Worm (Caenorhabditis elegans) whole organism, L4 larva: ENCODE measurements around the gene rcan-1.

Experiments used
- Y48G9A.11 ChIP-seq: fragments of 200-800 bp; sonication (Bioruptor generic); IDR thresholded peaks from 2 replicates; pipeline ENCODE4 v1.3.6; 2022; ENCODE audit warnings: missing genetic modification reagents, missing genetic modification characterization, missing compliant biosample characterization
- aha-1 ChIP-seq: fragments of 150-350 bp; peaks from one replicate; lab custom pipeline; 2014; ENCODE audit warnings: missing biosample characterization, missing genetic modification characterization
- arid-1 ChIP-seq: fragments of 200-800 bp; sonication (Bioruptor generic); conservative IDR thresholded peaks from 2 replicates; pipeline ENCODE4 v1.3.6; 2022; ENCODE audit warnings: missing genetic modification reagents, missing genetic modification characterization, missing compliant biosample characterization
- ceh-28 ChIP-seq: fragments of 150-350 bp; optimal IDR thresholded peaks from 2 replicates; lab custom pipeline; 2014; ENCODE audit warnings: missing biosample characterization, missing genetic modification reagents, missing genetic modification characterization
- ceh-62 ChIP-seq: sonication (generic microtip); optimal IDR thresholded peaks from 2 replicates; lab custom pipeline; 2017; ENCODE audit warnings: missing biosample characterization, missing genetic modification characterization
- ceh-82 ChIP-seq: sonication (generic microtip); optimal IDR thresholded peaks from 2 replicates; lab custom pipeline; 2017; ENCODE audit warnings: missing biosample characterization, missing genetic modification characterization
- ces-1 ChIP-seq: fragments of 150-350 bp; sonication (generic microtip); optimal IDR thresholded peaks from 4 replicates; lab custom pipeline; 2014; ENCODE audit warnings: missing biosample characterization, missing genetic modification reagents, missing genetic modification characterization
- ctbp-1 ChIP-seq: fragments of 200-800 bp; sonication (Bioruptor generic); IDR thresholded peaks from 2 replicates; pipeline ENCODE4 v1.3.6; 2022; ENCODE audit warnings: missing genetic modification reagents, missing genetic modification characterization, missing compliant biosample characterization
- daf-19 ChIP-seq: fragments of 200-800 bp; sonication (Bioruptor generic); conservative IDR thresholded peaks from 2 replicates; pipeline ENCODE4 v1.3.6; 2022; ENCODE audit warnings: missing genetic modification characterization, missing compliant biosample characterization
- dmd-6 ChIP-seq: fragments of 200-800 bp; sonication (Bioruptor generic); IDR thresholded peaks from 2 replicates; pipeline ENCODE4 v1.3.6; 2022; ENCODE audit warnings: missing genetic modification reagents, missing genetic modification characterization, missing compliant biosample characterization
- dve-1 ChIP-seq: sonication (generic microtip); optimal IDR thresholded peaks from 2 replicates; lab custom pipeline; 2017; ENCODE audit warnings: antibody characterized with exemption, mild to moderate bottlenecking, missing genetic modification characterization, missing compliant biosample characterization; ENCODE audit not compliant: insufficient read depth
- egl-27 ChIP-seq: sonication (generic microtip); optimal IDR thresholded peaks from 3 replicates; lab custom pipeline; 2017; ENCODE audit warnings: missing biosample characterization, missing genetic modification reagents, missing genetic modification characterization
- egl-43 ChIP-seq: fragments of 200-800 bp; sonication (Bioruptor generic); IDR thresholded peaks from 2 replicates; pipeline ENCODE4 v1.3.6; 2022; ENCODE audit warnings: missing genetic modification reagents, missing genetic modification characterization, missing compliant biosample characterization
- gei-8 ChIP-seq: fragments of 200-800 bp; sonication (Bioruptor generic); optimal IDR thresholded peaks from 2 replicates; lab custom pipeline; 2018; ENCODE audit warnings: mild to moderate bottlenecking, missing genetic modification characterization, missing compliant biosample characterization
- hmg-1.1 ChIP-seq: fragments of 200-800 bp; sonication (Bioruptor generic); IDR thresholded peaks from 2 replicates; pipeline ENCODE4 v1.3.6; 2022; ENCODE audit warnings: missing genetic modification reagents, missing genetic modification characterization, missing compliant biosample characterization
- lim-7 ChIP-seq: fragments of 200-800 bp; sonication (Bioruptor generic); IDR thresholded peaks from 2 replicates; pipeline ENCODE4 v1.3.6; 2022; ENCODE audit warnings: missing genetic modification characterization, missing compliant biosample characterization
- lin-15B ChIP-seq: fragments of 150-350 bp; sonication (generic microtip); optimal IDR thresholded peaks from 3 replicates; lab custom pipeline; 2014; ENCODE audit warnings: missing biosample characterization, missing genetic modification characterization
- lin-39 ChIP-seq: fragments of 150-350 bp; optimal IDR thresholded peaks from 2 replicates; lab custom pipeline; 2014; ENCODE audit warnings: missing biosample characterization, missing genetic modification reagents, missing genetic modification characterization
- lir-3 ChIP-seq: sonication (generic microtip); optimal IDR thresholded peaks from 2 replicates; lab custom pipeline; 2016; ENCODE audit warnings: mild to moderate bottlenecking, missing genetic modification characterization, missing compliant biosample characterization
- lsy-2 ChIP-seq, 2 experiments: fragments of 150-350 bp in 1 of 2; sonication (generic microtip) in 1 of 2; optimal IDR thresholded peaks; 2 replicates each; lab custom pipeline; 2014 to 2017; ENCODE audit warnings: missing biosample characterization in 2 of 2, missing genetic modification characterization in 2 of 2
- mdt-29 ChIP-seq: fragments of 200-800 bp; sonication (Bioruptor generic); IDR thresholded peaks from 2 replicates; pipeline ENCODE4 v1.3.6; 2022; ENCODE audit warnings: missing genetic modification reagents, missing genetic modification characterization, missing compliant biosample characterization
- mep-1 ChIP-seq: fragments of 150-350 bp; sonication (generic microtip); optimal IDR thresholded peaks from 3 replicates; lab custom pipeline; 2014; ENCODE audit warnings: missing biosample characterization, missing genetic modification characterization
- mxl-2 ChIP-seq: fragments of 200-800 bp; sonication (Bioruptor generic); conservative IDR thresholded peaks from 2 replicates; pipeline ENCODE4 v1.3.6; 2022; ENCODE audit warnings: missing genetic modification reagents, missing genetic modification characterization, missing compliant biosample characterization
- nhr-10 ChIP-seq: fragments of 150-350 bp; optimal IDR thresholded peaks from 2 replicates; lab custom pipeline; 2014; ENCODE audit warnings: missing biosample characterization, missing genetic modification characterization
- nhr-102 ChIP-seq: sonication (generic microtip); optimal IDR thresholded peaks from 2 replicates; lab custom pipeline; 2016; ENCODE audit warnings: mild to moderate bottlenecking, missing genetic modification characterization, moderate library complexity, missing compliant biosample characterization
- nhr-11 ChIP-seq: fragments of 150-350 bp; optimal IDR thresholded peaks from 2 replicates; lab custom pipeline; 2014; ENCODE audit warnings: missing biosample characterization, missing genetic modification characterization
- nhr-25 ChIP-seq: sonication (generic microtip); optimal IDR thresholded peaks from 2 replicates; lab custom pipeline; 2017; ENCODE audit warnings: missing genetic modification characterization, mild to moderate bottlenecking, missing compliant biosample characterization, antibody characterized with exemption, moderate library complexity, borderline replicate concordance; ENCODE audit not compliant: insufficient read depth
- nhr-28 ChIP-seq: fragments of 150-350 bp; optimal IDR thresholded peaks from 2 replicates; lab custom pipeline; 2014; ENCODE audit warnings: missing biosample characterization, missing genetic modification characterization
- nhr-48 ChIP-seq: sonication (generic microtip); optimal IDR thresholded peaks from 2 replicates; lab custom pipeline; 2016; ENCODE audit warnings: mild to moderate bottlenecking, missing genetic modification characterization, missing compliant biosample characterization
- nhr-6 ChIP-seq: fragments of 150-350 bp; optimal IDR thresholded peaks from 2 replicates; lab custom pipeline; 2014; ENCODE audit warnings: missing biosample characterization, missing genetic modification characterization
- pqm-1 ChIP-seq: sonication (generic microtip); optimal IDR thresholded peaks from 2 replicates; lab custom pipeline; 2017; ENCODE audit warnings: missing biosample characterization, missing genetic modification characterization
- saeg-2 ChIP-seq: fragments of 200-800 bp; sonication (Bioruptor generic); IDR thresholded peaks from 2 replicates; pipeline ENCODE4 v1.3.6; 2022; ENCODE audit warnings: missing genetic modification reagents, missing genetic modification characterization, missing compliant biosample characterization
- sdz-12 ChIP-seq: fragments of 200-800 bp; sonication (Bioruptor generic); optimal IDR thresholded peaks from 2 replicates; lab custom pipeline; 2018; ENCODE audit warnings: mild to moderate bottlenecking, missing genetic modification characterization, missing compliant biosample characterization
- skn-1 ChIP-seq: fragments of 150-350 bp; optimal IDR thresholded peaks from 2 replicates; lab custom pipeline; 2014; ENCODE audit warnings: missing biosample characterization, missing genetic modification characterization
- snpc-1.2 ChIP-seq: fragments of 200-800 bp; sonication (Bioruptor generic); IDR thresholded peaks from 2 replicates; pipeline ENCODE4 v1.3.6; 2022; ENCODE audit warnings: missing genetic modification reagents, missing genetic modification characterization, missing compliant biosample characterization
- spr-1 ChIP-seq: sonication (generic microtip); optimal IDR thresholded peaks from 2 replicates; lab custom pipeline; 2016; ENCODE audit warnings: mild to moderate bottlenecking, missing genetic modification characterization, missing compliant biosample characterization
- unc-130 ChIP-seq: sonication (generic microtip); optimal IDR thresholded peaks from 2 replicates; lab custom pipeline; 2016; ENCODE audit warnings: missing genetic modification reagents, missing genetic modification characterization, missing compliant biosample characterization
- unc-62 ChIP-seq, 3 experiments: fragments of 150-350 bp in 1 of 3; sonication (generic microtip); optimal IDR thresholded peaks in 2 of 3; peaks in 1 of 3; 1 replicate in 1 of 3; 2 replicates in 2 of 3; lab custom pipeline; 2014 to 2017; ENCODE audit warnings: missing biosample characterization in 3 of 3, missing genetic modification characterization in 3 of 3, missing genetic modification reagents in 3 of 3, missing genotype in 1 of 3
- vab-7 ChIP-seq: fragments of 200-800 bp; sonication (Bioruptor generic); IDR thresholded peaks from 2 replicates; pipeline ENCODE4 v1.3.6; 2022; ENCODE audit warnings: missing genetic modification reagents, missing genetic modification characterization, missing compliant biosample characterization

rcan-1 gene

DNA sequence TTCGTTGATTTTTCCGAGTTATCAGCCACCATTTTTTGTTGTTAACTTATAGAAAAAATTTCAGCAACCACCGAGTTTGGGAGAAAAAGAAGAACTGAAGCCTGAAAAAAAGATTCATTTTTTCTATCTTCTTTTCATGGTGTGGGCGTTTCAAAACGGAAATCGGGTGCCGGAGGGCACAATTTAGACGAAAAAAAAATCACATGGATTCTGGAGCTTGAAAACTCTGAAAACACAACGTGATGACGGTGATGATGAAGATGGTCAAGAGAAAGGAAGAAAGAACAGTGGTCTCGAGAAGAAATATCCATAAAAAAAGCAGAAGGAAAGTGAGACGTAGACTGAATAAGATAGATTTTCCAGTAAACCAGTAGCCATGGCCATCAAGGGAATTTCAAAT, at the start of gene rcan-1:
rcan-1 (minus strand) TSS at position 101 of the 400 bp plus-strand sequence.
- no peak for TF ChIP-seq ctbp-1 (GFP tag; lab: Robert Waterston, UW)
- TF ChIP-seq egl-43 (GFP tag; lab: Robert Waterston, UW), result no peak
- TF ChIP-seq ces-1 (GFP tag; lab: Kevin White, UChicago), result no peak
- TF ChIP-seq lin-39 (tag; lab: Kevin White, UChicago), result no peak

DNA sequence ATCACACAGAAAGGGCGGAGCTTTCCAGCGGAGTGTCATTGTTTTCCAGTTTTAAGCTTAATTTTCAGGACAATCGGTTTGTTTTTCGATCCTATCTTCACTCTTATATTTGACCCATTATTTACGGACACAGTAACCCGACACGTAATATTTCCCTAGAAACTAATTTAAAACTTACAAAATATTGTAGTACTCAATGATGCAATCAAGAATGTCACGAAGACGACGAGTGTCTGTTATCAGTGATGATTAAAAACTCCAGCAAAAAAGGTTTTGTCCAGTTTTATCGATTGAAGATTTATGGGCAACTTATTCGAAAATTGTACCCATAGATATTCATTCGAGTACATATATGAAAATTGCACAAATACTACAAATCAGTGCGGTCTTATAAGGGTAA, 49.0 kb upstream of the rcan-1 start, which contains the start of gene B0244.17:
B0244.17 (plus strand) TSS at position 301 of the 400 bp plus-strand sequence.
- TF ChIP-seq nhr-28 (peak; percentile 37), ceh-82 (tag; lab: Kevin White, UChicago) (no peak)

DNA sequence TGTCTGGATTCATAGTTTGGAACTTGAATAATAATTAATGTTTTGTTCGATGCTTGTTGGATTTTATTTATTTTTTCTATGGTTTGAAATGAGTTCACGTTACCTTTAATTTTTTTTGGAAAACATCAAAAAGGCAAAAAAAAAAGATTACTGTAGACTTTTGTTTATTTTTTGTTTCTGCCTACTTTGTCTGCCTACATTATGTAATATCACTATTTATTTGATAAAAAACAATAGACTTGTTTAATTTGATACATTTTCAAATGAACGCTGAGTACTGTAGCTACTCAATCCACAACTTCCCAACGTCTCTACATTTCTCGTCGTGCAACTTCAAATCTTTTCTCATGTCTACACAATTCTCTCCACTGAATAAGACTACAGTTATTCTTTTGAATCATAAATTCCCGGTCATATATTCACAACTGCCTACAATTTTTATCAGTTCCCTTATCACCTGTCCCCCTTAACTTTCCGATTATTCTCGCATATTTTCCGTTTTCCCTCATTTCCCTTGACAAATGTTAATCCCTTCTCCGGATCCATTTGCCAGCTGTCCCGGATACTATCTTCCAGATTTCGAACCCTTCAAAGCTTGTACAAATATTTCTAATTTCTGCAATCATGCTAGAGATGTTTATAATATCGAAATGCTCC, 47.2 kb upstream of the rcan-1 start, which contains the start of the genes B0244.9 and B0244.7:
B0244.9 (minus strand) TSS at position 51 of the 657 bp plus-strand sequence.
B0244.7 (plus strand) TSS at position 522 of the 657 bp plus-strand sequence.
- no peak for TF ChIP-seq mep-1
- TF ChIP-seq nhr-28, result peak; percentile 62
- TF ChIP-seq pqm-1, result peak; percentile 56

DNA sequence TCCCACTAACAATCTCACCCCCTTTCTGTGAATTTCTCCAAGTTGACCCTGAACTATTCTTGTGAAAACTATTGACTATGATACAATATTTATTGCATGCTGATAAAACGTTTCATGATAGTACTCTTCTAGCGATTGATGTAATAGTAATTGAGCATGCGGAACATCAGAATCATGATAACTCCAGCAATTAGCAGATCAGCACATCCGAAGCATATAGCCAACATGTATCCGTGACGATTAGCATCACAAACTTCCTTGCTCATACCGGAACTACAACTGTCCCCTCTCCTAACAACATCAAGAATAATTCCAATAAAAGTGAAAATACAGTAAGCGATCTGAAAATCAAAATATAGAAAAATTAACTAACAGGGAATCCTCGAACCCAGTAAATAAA, 46.1 kb upstream of the rcan-1 start:
- peak in 1 of 2 experiments; percentile 28 for TF ChIP-seq unc-62 (GFP tag; optimal IDR thresholded peaks at IDR 0.05 in 1 of 2; lab: Kevin White, UChicago)
- TF ChIP-seq unc-62 (tag; optimal IDR thresholded peaks at IDR 0.05; lab: Kevin White, UChicago), result no peak
- TF ChIP-seq sdz-12 (GFP tag; lab: Kevin White, UChicago), result no peak
- TF ChIP-seq Y48G9A.11 (GFP tag; lab: Robert Waterston, UW), result no peak
- TF ChIP-seq skn-1 (tag; lab: Kevin White, UChicago), result no peak
- TF ChIP-seq lim-7 (GFP tag; lab: Robert Waterston, UW), result no peak
- peak; percentile 28 for TF ChIP-seq aha-1 (tag; lab: Kevin White, UChicago)

ce11 chrIII:5729367-5729766, 45.5 kb upstream of the rcan-1 start:
- TF ChIP-seq nhr-102 (tag; lab: Kevin White, UChicago), result no peak
- no peak for TF ChIP-seq vab-7 (GFP tag; lab: Robert Waterston, UW)
- TF ChIP-seq aha-1 (tag; lab: Kevin White, UChicago), result peak; percentile 93
- no peak for TF ChIP-seq ceh-82 (tag; lab: Kevin White, UChicago)
- no peak for TF ChIP-seq nhr-11 (tag; lab: Kevin White, UChicago)
- no peak for TF ChIP-seq dmd-6 (GFP tag; lab: Robert Waterston, UW)

- TF ChIP-seq lir-3 (tag; lab: Kevin White, UChicago) (no peak), lsy-2 (tag; optimal IDR thresholded peaks at IDR 0.05; lab: Kevin White, UChicago) (no peak), arid-1 (GFP tag; lab: Robert Waterston, UW) (no peak), gei-8 (GFP tag; lab: Kevin White, UChicago) (no peak), mdt-29 (GFP tag; lab: Robert Waterston, UW) (0 out of 2 replicates have a peak, but pooled peaks have one; percentile 10), snpc-1.2 (peak; percentile 43; the same call in 1 of the 2 replicates), egl-27 (tag; lab: Kevin White, UChicago) (no peak), mxl-2 (GFP tag; lab: Robert Waterston, UW) (no peak), saeg-2 (GFP tag; lab: Robert Waterston, UW) (no peak), hmg-1.1 (GFP tag; lab: Robert Waterston, UW) (no peak), egl-43 (GFP tag; lab: Robert Waterston, UW) (no peak), daf-19 (no peak), dmd-6 (GFP tag; lab: Robert Waterston, UW) (no peak), ceh-82 (tag; lab: Kevin White, UChicago) (no peak), dve-1 (tag; lab: Kevin White, UChicago) (no peak), ceh-62 (tag; lab: Kevin White, UChicago) (no peak), lin-15B (no peak), nhr-25 (tag; lab: Kevin White, UChicago) (no peak), aha-1 (tag; lab: Kevin White, UChicago) (peak; percentile 40), nhr-10 (no peak), nhr-6 (tag; lab: Kevin White, UChicago) (no peak), unc-130 (peak; percentile 85), ceh-28 (tag; lab: Kevin White, UChicago) (no peak), spr-1 (no peak), mep-1 (no peak), nhr-48 (no peak), ces-1 (GFP tag; lab: Kevin White, UChicago) (no peak)
These were observed 43.9 kb upstream of the rcan-1 start, which contains the start of gene egg-1 for ce11 chrIII:5727827-5728226. Gene egg-1, plus strand, starts transcription at chrIII:5728180.
